Fruit fly (Drosophila melanogaster) ovary, adult (tissue): ENCODE results near the gene CG13449.

Experiments
- CG17801 ChIP-seq: fragments of 200-800 bp; optimal IDR thresholded peaks from 2 replicates; lab custom pipeline; 2019; ENCODE audit warnings: missing biosample characterization, mild to moderate bottlenecking, missing genetic modification characterization, moderate library complexity; ENCODE audit not compliant: partially characterized antibody

Gene CG13449

DNA sequence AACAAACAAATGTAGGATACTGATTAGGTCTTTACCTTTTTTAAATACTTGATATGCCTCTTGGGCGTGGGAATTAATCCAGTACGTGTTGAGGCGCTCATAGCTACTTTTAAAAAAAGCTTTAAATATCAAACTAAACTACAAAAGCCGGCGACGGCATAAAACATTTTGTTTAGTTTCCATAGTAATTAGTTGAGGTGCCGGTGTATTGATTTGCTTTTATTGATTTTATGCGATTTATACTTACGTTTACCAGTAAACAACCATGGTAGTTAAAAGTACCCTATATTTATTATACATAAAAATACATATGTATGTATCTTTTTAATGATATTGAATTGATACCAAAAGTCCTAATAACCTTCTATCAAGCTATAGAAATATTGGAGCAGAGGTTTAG, at the start of gene CG13449:
Gene CG13449, minus strand, starts transcription at position 101 of the 400 bp plus-strand sequence.
- no peak for TF ChIP-seq CG17801 (GFP tag; lab: Kevin White, UChicago)

DNA sequence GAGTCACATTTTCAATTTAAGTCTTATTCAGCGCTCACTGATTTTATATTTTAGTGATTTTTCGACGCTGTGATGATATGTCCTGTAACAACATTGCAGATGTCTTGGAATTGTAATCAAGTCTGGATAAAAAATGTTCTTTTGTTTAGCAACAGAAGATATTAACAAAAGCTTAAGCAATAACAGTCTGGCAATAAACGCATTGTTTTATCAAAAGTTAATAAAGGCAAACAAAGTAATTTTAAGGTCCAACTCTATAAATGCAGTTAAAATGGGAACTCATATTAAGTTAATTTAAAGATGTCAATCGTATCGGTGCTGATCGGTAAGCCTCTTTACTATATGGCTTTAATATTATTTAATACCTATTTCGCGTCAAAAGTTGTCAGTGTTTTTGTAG, 48.9 kb upstream of the CG13449 start, which contains the start of gene CG43082:
Gene CG43082, plus strand, starts transcription at position 301 of the 400 bp plus-strand sequence.
- no peak for TF ChIP-seq CG17801 (GFP tag; lab: Kevin White, UChicago)

DNA sequence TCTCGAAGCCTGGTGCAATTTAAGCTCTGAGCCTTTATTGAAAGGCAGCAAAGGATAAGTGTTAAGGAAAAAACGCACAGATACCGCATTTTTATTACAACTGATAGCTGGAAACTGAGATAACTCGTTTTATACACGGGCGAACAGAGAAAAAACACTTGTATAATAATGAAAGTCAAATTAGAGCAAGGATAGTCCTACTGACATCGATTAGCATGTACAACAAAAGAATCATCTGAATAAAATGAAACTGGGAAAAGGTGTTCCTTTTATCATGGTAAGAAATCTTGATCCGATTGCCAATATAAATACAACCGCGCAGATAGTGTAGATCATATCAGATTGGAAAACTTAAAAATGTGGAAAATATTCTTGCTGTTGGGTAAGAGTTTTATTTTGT, 48.3 kb upstream of the CG13449 start, which contains the start of the genes Eig71Ej and Eig71Ek:
Gene Eig71Ej, minus strand, starts transcription at position 101 of the 400 bp plus-strand sequence.
Gene Eig71Ek, plus strand, starts transcription at position 334 of the 400 bp plus-strand sequence.
- TF ChIP-seq CG17801 (GFP tag; lab: Kevin White, UChicago), result no peak

DNA sequence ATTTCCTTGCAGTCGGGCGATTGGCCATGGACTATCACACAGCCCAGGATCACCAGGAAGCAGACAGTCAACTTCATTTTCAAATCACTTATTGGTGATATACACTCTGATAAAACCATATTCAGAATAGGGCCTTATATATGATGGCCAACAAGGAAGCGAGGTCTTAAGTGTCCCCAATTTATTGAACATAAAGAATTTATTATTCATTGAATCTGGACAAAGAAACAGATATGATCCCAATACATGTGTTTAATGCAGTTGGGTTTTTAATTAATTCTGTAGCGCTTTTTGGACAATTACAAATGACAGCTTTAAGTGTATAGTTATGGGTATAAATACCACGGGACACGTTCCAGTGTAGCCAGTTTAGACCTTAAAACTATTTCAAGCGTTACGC, 46.7 kb upstream of the CG13449 start, which contains the start of the genes Eig71Eh and Eig71Ei:
Gene Eig71Eh, minus strand, starts transcription at position 101 of the 400 bp plus-strand sequence.
Gene Eig71Ei, plus strand, starts transcription at position 367 of the 400 bp plus-strand sequence.
- no peak for TF ChIP-seq CG17801 (GFP tag; lab: Kevin White, UChicago)

DNA sequence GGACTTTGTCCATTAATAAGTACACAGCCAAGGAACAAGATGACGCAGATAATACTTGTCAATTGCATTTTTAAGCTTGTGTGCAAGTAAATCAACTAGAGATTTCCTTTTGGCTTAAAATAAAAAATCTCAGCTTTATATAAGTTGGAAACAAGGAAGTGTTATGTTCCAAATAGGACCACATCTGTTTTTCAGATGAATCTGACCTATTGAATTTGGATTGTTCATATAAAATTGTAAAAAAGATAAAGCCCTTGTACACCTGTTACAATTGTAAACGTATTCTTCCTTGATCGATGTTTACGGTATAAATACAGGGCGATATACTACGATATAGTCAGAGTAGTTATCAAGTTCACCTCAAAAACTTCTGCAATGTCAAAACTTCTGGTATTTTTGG, 44.7 kb upstream of the CG13449 start, which contains the start of the genes Eig71Ef and Eig71Eg:
Gene Eig71Ef, minus strand, starts transcription at position 101 of the 400 bp plus-strand sequence.
Gene Eig71Eg, plus strand, starts transcription at position 339 of the 400 bp plus-strand sequence.
- no peak for TF ChIP-seq CG17801 (GFP tag; lab: Kevin White, UChicago)

DNA sequence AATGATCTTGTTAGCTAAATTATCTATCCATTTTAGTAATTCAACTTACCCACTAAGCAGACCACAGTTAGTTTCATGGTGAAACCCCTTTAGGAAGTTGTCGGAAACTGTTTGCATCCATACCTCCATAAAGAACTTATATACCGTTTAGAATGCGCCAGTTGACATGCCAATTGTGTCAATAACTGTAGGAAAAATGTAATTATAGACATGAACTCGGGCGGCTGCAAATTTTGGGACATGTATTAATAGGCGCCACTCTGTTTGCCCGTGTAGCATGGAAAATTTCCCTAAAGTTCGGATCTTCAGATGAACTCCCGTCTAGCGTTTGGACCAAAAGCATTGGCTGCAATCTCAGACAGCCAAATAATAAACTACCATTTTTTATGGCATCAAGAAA, 43.3 kb upstream of the CG13449 start, which contains the start of gene Eig71Ee:
Gene Eig71Ee, minus strand, starts transcription at position 101 of the 400 bp plus-strand sequence.
- TF ChIP-seq CG17801 (GFP tag; lab: Kevin White, UChicago), result no peak

DNA sequence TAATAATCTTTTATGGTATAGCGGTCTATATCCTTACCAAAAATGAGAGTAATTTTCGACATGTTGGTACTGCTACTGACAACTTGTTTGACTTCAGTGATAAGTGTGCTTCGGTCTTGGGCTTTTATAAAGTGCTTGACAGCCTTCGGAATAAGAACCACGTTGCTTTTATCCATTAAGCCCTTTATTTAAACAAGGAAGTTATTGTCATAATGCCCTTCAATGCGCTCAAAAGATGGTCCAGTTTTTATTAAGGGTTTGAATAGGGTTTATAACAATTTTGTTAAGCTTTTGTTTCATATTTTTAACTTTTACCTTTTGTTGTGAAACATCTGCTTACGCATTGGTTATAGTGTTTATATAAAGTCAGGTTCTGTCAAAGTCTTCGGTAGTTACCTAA, 39.5 kb upstream of the CG13449 start, which contains the start of the genes Eig71Ec and Eig71Ed:
Gene Eig71Ec, minus strand, starts transcription at position 101 of the 400 bp plus-strand sequence.
Gene Eig71Ed, plus strand, starts transcription at position 384 of the 400 bp plus-strand sequence.
- TF ChIP-seq CG17801 (GFP tag; lab: Kevin White, UChicago), result no peak

DNA sequence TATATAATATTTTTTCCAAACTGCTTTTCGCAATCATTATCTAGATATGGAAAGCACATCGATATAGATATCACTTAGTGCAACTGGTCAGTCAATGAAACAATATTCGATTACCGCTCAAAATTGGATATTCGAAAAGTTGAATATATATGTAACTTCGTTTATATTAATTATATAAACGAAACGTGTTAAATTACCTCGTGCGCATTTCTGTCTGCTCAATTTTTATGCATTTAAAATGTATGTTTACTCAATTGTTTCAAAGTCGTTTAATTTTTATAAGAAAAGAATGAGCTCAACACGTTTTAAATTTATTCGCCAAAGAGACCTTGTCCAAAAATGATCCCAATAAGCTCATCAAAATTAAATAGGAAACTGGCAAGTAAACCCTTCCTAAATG, 37.9 kb upstream of the CG13449 start, which contains the start of gene CG43084:
Gene CG43084, plus strand, starts transcription at position 301 of the 400 bp plus-strand sequence.
- no peak for TF ChIP-seq CG17801 (GFP tag; lab: Kevin White, UChicago)

DNA sequence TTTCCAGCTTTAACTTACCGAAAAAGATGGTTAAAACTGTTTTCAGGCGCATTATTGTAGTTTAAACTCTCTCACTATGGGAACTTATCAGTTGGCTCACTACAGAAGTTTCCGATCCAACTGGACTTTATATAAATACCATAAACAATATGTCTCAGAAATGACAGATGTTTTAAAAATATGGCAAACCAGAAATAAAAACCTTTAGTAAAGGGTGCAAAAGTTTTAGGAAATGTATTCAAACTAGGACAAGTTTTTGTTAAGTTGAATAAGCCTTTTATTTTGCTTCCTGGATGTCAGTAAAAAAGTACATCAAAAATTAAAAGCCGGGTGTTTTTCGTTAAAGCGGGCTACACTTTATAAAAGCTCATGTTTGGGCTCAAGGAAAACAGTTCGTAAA, 36.9 kb upstream of the CG13449 start, which contains the start of the genes Eig71Ea and Eig71Eb:
Gene Eig71Ea, minus strand, starts transcription at position 101 of the 400 bp plus-strand sequence.
Gene Eig71Eb, plus strand, starts transcription at position 376 of the 400 bp plus-strand sequence.
- TF ChIP-seq CG17801 (GFP tag; lab: Kevin White, UChicago), result no peak

DNA sequence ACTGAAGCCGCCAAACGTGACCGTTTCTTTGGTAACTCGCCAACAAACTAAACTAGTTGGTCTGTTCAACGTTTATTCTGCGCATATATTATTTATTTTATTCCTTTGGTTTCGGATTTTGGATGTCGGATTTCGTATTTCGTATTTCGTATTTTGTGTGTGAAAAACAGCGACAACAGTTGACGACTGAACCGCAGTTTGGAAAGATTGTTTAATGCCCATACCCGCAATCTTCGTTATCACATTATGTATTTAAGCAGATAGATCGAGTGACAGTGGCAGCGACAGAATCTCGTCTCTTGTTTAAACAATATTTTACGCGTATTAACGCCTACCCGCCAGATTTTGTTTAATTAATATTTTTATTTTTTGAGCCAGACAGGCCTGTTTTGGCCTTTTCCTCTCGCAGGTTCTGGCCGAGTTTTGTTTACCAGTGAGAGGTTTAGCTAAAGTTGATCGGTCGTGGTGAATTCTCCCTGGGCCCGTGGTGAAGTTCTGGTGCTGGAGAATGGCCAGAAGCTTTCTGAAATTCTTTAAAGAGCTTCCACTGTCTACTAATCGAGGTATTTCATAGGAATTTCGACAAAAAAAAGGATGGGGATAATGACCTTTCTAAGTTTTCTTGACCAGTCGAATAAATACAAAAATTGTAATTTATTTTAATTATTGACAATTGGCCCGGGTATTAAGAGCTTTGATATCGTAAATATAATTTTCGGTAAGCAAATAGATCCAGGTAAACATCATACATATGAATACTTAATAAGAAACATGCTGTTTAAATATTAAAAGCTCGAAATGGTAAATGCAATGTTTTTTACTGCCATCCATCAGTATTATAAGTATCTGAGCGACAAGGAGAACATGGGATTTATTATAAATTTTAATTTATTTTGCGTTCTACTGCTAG, 35.3 kb upstream of the CG13449 start, which contains the start of the genes comm3 and CG43083:
Gene comm3, minus strand, starts transcription at position 51 of the 910 bp plus-strand sequence.
Gene CG43083, plus strand, starts transcription at position 860 of the 910 bp plus-strand sequence.
- TF ChIP-seq CG17801 (GFP tag; lab: Kevin White, UChicago), result no peak

DNA sequence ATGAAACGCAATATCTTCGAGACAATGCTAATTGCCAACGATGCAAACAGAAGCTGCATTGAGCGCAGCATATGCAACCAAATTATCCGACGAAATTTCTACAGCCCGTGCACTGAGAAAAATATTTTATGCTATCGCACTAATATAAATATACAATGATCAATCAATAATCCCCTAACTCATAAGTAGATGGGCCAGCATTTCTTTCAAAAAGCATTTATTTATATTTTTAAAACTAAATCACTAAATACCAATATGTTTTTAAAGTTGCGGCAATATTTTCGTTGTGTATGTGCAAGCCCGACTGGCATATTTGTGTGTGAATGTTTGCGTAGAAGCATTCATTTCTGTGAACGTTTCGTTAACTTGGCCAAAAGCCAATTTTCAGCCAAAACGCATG, 33.6 kb upstream of the CG13449 start:
- no peak for TF ChIP-seq CG17801 (GFP tag; lab: Kevin White, UChicago)

DNA sequence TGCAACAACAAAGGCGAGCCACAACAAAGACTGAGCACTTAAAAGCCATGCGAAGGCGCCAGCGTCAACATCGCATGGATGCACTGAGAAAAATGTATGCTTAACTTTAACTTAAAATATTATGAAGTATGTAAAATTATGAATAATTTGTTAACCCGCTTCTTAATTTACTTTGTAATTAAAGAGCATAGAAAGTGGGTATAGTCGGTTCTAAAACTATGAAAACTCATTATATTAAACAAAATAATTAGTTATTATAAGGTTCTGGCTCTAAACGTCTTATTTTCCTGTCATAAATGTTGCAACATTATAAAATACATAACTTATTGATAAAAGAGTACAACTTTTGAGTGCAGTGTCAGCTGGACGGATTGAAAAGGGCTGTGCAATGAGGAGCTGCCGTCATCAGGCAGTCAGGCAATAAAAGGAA, 29.0 kb upstream of the CG13449 start:
- TF ChIP-seq CG17801 (GFP tag; lab: Kevin White, UChicago), result no peak

DNA sequence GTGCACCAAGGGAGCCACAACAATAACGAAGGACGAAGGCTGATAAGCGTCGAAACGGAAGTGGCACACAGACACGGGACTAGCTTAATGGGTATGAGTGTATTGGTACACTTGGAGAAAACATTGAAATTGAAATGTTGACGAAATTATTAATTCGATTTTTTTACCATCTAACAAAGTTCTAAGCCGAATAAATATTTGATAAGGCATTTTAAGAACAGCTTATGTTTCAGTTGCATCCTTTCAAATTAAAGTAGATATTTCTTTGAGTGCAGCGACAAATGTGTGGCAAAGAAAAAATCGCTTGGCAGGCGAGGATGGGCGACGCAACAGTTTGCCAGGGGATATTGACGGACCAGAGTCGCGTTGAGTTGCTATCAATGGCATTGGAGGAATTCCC, 27.4 kb upstream of the CG13449 start:
- TF ChIP-seq CG17801 (GFP tag; lab: Kevin White, UChicago), result no peak

DNA sequence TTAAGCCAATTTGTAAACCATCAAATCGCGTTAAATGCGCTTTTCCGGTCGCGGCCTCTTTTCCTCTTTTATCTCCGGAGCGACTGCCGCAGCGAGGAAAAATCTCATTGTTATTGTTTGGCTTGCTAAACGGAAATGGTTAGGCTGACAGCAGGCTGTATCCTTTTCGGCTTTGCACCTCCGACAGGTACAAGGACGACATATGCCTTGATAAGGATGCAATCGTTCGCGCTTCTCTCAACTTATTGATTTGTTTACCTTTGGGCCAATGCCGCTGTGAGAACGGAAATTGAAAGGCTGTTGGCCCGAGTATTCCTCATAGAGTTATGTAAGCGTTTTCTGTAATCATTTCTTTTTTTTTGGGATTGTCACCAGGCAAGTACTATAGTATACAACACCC, 25.9 kb upstream of the CG13449 start:
- no peak for TF ChIP-seq CG17801 (GFP tag; lab: Kevin White, UChicago)

DNA sequence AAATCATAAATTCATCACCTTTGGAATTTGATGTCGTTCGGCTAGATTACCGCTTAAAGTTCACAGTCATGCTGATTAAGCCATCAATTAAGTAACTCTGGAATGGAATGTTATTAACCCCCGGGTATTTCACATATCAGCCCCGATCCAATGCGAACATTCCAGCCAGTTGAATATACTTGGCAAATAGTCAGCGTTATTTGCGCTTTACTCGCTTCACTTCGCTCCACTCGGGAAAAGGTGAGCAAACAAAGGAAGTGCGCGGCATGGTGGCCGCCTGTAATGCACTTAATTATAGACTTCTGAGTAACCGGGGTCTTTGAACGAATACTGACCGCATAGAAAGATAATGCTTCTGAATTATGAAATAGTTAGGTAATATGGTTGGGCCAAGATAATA, 25.0 kb upstream of the CG13449 start:
- no peak for TF ChIP-seq CG17801 (GFP tag; lab: Kevin White, UChicago)
